Fruit fly (Drosophila melanogaster) whole organism, embryonic: ENCODE results near the gene ca.

Experiments used
- Abd-B ChIP-seq: fragments of 200-800 bp; sonication (Bioruptor generic); optimal IDR thresholded peaks from 2 replicates; lab custom pipeline; 2018; ENCODE audit warnings: missing biosample characterization, mild to moderate bottlenecking, missing genetic modification characterization, moderate library complexity
- Atf-2 ChIP-seq: fragments of 200-800 bp; sonication (Bioruptor generic); optimal IDR thresholded peaks from 2 replicates; lab custom pipeline; 2016; ENCODE audit warnings: missing biosample characterization, missing genetic modification characterization
- Atf6 ChIP-seq: fragments of 200-800 bp; sonication (Bioruptor generic); IDR thresholded peaks from 2 replicates; pipeline ENCODE4 v1.3.6; 2022; ENCODE audit warnings: missing biosample characterization, missing genetic modification characterization
- CG1233 ChIP-seq: fragments of 200-800 bp; sonication (Bioruptor generic); optimal IDR thresholded peaks from 4 replicates; lab custom pipeline; 2018; ENCODE audit warnings: missing biosample characterization, mild to moderate bottlenecking, missing genetic modification characterization
- CG13123 ChIP-seq: fragments of 200-800 bp; sonication (Bioruptor generic); optimal IDR thresholded peaks from 2 replicates; lab custom pipeline; 2016; ENCODE audit warnings: missing biosample characterization, missing genetic modification characterization
- CG14860 ChIP-seq: fragments of 200-800 bp; sonication (Bioruptor generic); IDR thresholded peaks from 3 replicates; pipeline ENCODE4 v1.3.6; 2022; ENCODE audit warnings: missing biosample characterization, missing genetic modification characterization; ENCODE audit not compliant: partially characterized antibody
- CG30020 ChIP-seq: fragments of 200-800 bp; optimal IDR thresholded peaks from 2 replicates; lab custom pipeline; 2019; ENCODE audit warnings: missing biosample characterization, mild to moderate bottlenecking, missing genetic modification characterization, moderate library complexity
- CG31224 ChIP-seq: fragments of 200-800 bp; sonication (Bioruptor generic); IDR thresholded peaks from 2 replicates; pipeline ENCODE4 v1.3.6; 2022; ENCODE audit warnings: missing biosample characterization, missing genetic modification characterization
- CG32772 ChIP-seq: fragments of 200-800 bp; sonication (Bioruptor generic); IDR thresholded peaks from 2 replicates; pipeline ENCODE4 v1.3.6; 2022; ENCODE audit warnings: missing biosample characterization, missing genetic modification characterization
- CG3281 ChIP-seq: fragments of 200-800 bp; sonication (Bioruptor generic); optimal IDR thresholded peaks from 3 replicates; lab custom pipeline; 2017; ENCODE audit warnings: missing biosample characterization, mild to moderate bottlenecking, missing genetic modification characterization
- CG33213 ChIP-seq: fragments of 200-800 bp; sonication (Bioruptor generic); optimal IDR thresholded peaks from 3 replicates; lab custom pipeline; 2016; ENCODE audit warnings: missing biosample characterization, missing genetic modification characterization
- CG34224 ChIP-seq: fragments of 200-800 bp; sonication (Bioruptor generic); IDR thresholded peaks from 3 replicates; pipeline ENCODE4 v1.3.6; 2022; ENCODE audit warnings: missing biosample characterization, missing genetic modification characterization; ENCODE audit not compliant: partially characterized antibody
- CG6791 ChIP-seq: fragments of 200-800 bp; sonication (Bioruptor generic); IDR thresholded peaks from 3 replicates; pipeline ENCODE4 v1.3.6; 2022; ENCODE audit warnings: missing biosample characterization, missing genetic modification characterization; ENCODE audit not compliant: partially characterized antibody
- CG7372 ChIP-seq: fragments of 200-800 bp; sonication (Bioruptor generic); IDR thresholded peaks from 2 replicates; pipeline ENCODE4 v1.3.6; 2022; ENCODE audit warnings: missing biosample characterization, missing genetic modification characterization
- CG7963 ChIP-seq: fragments of 200-800 bp; sonication (Bioruptor generic); IDR thresholded peaks from 3 replicates; pipeline ENCODE4 v1.3.6; 2022; ENCODE audit warnings: missing biosample characterization, missing genetic modification characterization; ENCODE audit not compliant: partially characterized antibody
- Camta ChIP-seq: fragments of 200-800 bp; sonication (Bioruptor generic); optimal IDR thresholded peaks from 2 replicates; lab custom pipeline; 2016; ENCODE audit warnings: missing biosample characterization, missing genetic modification characterization
- D19A ChIP-seq: fragments of 200-800 bp; optimal IDR thresholded peaks from 3 replicates; lab custom pipeline; 2019; ENCODE audit warnings: missing biosample characterization, mild to moderate bottlenecking, missing genetic modification characterization, moderate library complexity
- Drgx ChIP-seq: fragments of 200-800 bp; sonication (Bioruptor generic); IDR thresholded peaks from 2 replicates; pipeline ENCODE4 v1.3.6; 2022; ENCODE audit warnings: missing biosample characterization, missing genetic modification characterization
- E2f1 ChIP-seq: fragments of 200-800 bp; sonication (Bioruptor generic); IDR thresholded peaks from 2 replicates; pipeline ENCODE4 v1.3.6; 2022; ENCODE audit warnings: missing biosample characterization, missing genetic modification characterization
- Gug ChIP-seq: fragments of 200-800 bp; sonication (Bioruptor generic); IDR thresholded peaks from 4 replicates; pipeline ENCODE4 v1.3.6; 2022; ENCODE audit warnings: missing biosample characterization, missing genetic modification characterization
- Hr3 ChIP-seq: fragments of 200-800 bp; sonication (Bioruptor generic); optimal IDR thresholded peaks from 3 replicates; lab custom pipeline; 2016; ENCODE audit warnings: missing biosample characterization, missing genetic modification characterization
- Lhr ChIP-seq: fragments of 200-800 bp; sonication (Bioruptor generic); optimal IDR thresholded peaks from 3 replicates; lab custom pipeline; 2017; ENCODE audit warnings: mild to moderate bottlenecking, missing biosample characterization, missing genetic modification reagents, missing genetic modification characterization
- Max ChIP-seq: fragments of 200-800 bp; sonication (Bioruptor generic); optimal IDR thresholded peaks from 2 replicates; lab custom pipeline; 2016; ENCODE audit warnings: missing biosample characterization, mild to moderate bottlenecking, missing genetic modification characterization
- Meics ChIP-seq: fragments of 200-800 bp; sonication (Bioruptor generic); optimal IDR thresholded peaks from 2 replicates; lab custom pipeline; 2017; ENCODE audit warnings: missing biosample characterization, mild to moderate bottlenecking, missing genetic modification characterization
- Rx ChIP-seq: fragments of 200-800 bp; sonication (Bioruptor generic); IDR thresholded peaks from 2 replicates; pipeline ENCODE4 v1.3.6; 2022; ENCODE audit warnings: missing biosample characterization, missing genetic modification characterization
- Usf ChIP-seq: fragments of 200-800 bp; sonication (Bioruptor generic); optimal IDR thresholded peaks from 2 replicates; lab custom pipeline; 2017; ENCODE audit warnings: missing genotype, missing biosample characterization, missing genetic modification characterization
- Vsx1 ChIP-seq: fragments of 200-800 bp; sonication (Bioruptor generic); optimal IDR thresholded peaks from 2 replicates; lab custom pipeline; 2017; ENCODE audit warnings: missing biosample characterization, mild to moderate bottlenecking, missing genetic modification characterization, missing genetic modification reagents
- amos ChIP-seq: fragments of 200-800 bp; sonication (Bioruptor generic); IDR thresholded peaks from 2 replicates; pipeline ENCODE4 v1.3.6; 2022; ENCODE audit warnings: missing biosample characterization, missing genetic modification characterization; ENCODE audit not compliant: partially characterized antibody
- ash1 ChIP-seq: fragments of 200-800 bp; sonication (Bioruptor generic); optimal IDR thresholded peaks from 2 replicates; lab custom pipeline; 2018; ENCODE audit warnings: missing biosample characterization, mild to moderate bottlenecking, missing genetic modification characterization
- corto ChIP-seq: fragments of 200-800 bp; sonication (Bioruptor generic); optimal IDR thresholded peaks from 2 replicates; lab custom pipeline; 2016; ENCODE audit warnings: missing biosample characterization, mild to moderate bottlenecking, missing genetic modification characterization, moderate library complexity
- dysf ChIP-seq: fragments of 200-800 bp; sonication (Bioruptor generic); IDR thresholded peaks from 3 replicates; pipeline ENCODE4 v1.3.6; 2022; ENCODE audit warnings: missing biosample characterization, missing genetic modification characterization
- emc ChIP-seq: fragments of 200-800 bp; sonication (Bioruptor generic); optimal IDR thresholded peaks from 2 replicates; lab custom pipeline; 2016; ENCODE audit warnings: missing biosample characterization, missing genetic modification characterization
- ems ChIP-seq: fragments of 200-800 bp; sonication (Bioruptor generic); optimal IDR thresholded peaks from 3 replicates; lab custom pipeline; 2016; ENCODE audit warnings: missing biosample characterization, missing genetic modification characterization
- fd102C ChIP-seq: fragments of 200-800 bp; sonication (Bioruptor generic); optimal IDR thresholded peaks from 2 replicates; lab custom pipeline; 2018; ENCODE audit warnings: missing biosample characterization, mild to moderate bottlenecking, missing genetic modification characterization, moderate library complexity
- klu ChIP-seq: fragments of 200-800 bp; sonication (Bioruptor generic); IDR thresholded peaks from 2 replicates; pipeline ENCODE4 v1.3.6; 2022; ENCODE audit warnings: missing biosample characterization, missing genetic modification characterization
- kni ChIP-seq: fragments of 200-800 bp; sonication (Bioruptor generic); optimal IDR thresholded peaks from 3 replicates; lab custom pipeline; 2017; ENCODE audit warnings: mild to moderate bottlenecking, missing biosample characterization, missing genetic modification reagents, missing genetic modification characterization
- lab ChIP-seq: fragments of 200-800 bp; sonication (Bioruptor generic); optimal IDR thresholded peaks from 3 replicates; lab custom pipeline; 2017; ENCODE audit warnings: missing biosample characterization, missing genetic modification characterization, mild to moderate bottlenecking, moderate library complexity, missing genetic modification reagents
- pfk ChIP-seq: fragments of 200-800 bp; sonication (Bioruptor generic); optimal IDR thresholded peaks from 2 replicates; lab custom pipeline; 2018; ENCODE audit warnings: missing biosample characterization, mild to moderate bottlenecking, missing genetic modification characterization, moderate library complexity
- scrt ChIP-seq: fragments of 200-800 bp; sonication (Bioruptor generic); optimal IDR thresholded peaks from 2 replicates; lab custom pipeline; 2018; ENCODE audit warnings: missing biosample characterization, mild to moderate bottlenecking, missing genetic modification characterization, moderate library complexity
- seq ChIP-seq: fragments of 200-800 bp; sonication (Bioruptor generic); IDR thresholded peaks from 2 replicates; pipeline ENCODE4 v1.3.6; 2022; ENCODE audit warnings: missing biosample characterization, missing genetic modification characterization
- sna ChIP-seq: fragments of 200-800 bp; sonication (Bioruptor generic); IDR thresholded peaks from 2 replicates; pipeline ENCODE4 v1.3.6; 2022; ENCODE audit warnings: missing biosample characterization, missing genetic modification characterization; ENCODE audit not compliant: partially characterized antibody
- sqz ChIP-seq: fragments of 200-800 bp; sonication (Bioruptor generic); optimal IDR thresholded peaks from 3 replicates; lab custom pipeline; 2018; ENCODE audit warnings: missing biosample characterization, mild to moderate bottlenecking, missing genetic modification characterization
- sr ChIP-seq: fragments of 200-800 bp; sonication (Bioruptor generic); IDR thresholded peaks from 3 replicates; pipeline ENCODE4 v1.3.6; 2022; ENCODE audit warnings: missing biosample characterization, missing genetic modification characterization
- ssp ChIP-seq: fragments of 200-800 bp; sonication (Bioruptor generic); IDR thresholded peaks from 2 replicates; pipeline ENCODE4 v1.3.6; 2022; ENCODE audit warnings: missing biosample characterization, missing genetic modification characterization
- stwl ChIP-seq: fragments of 200-800 bp; sonication (Bioruptor generic); optimal IDR thresholded peaks from 3 replicates; lab custom pipeline; 2018; ENCODE audit warnings: missing biosample characterization, mild to moderate bottlenecking, missing genetic modification characterization, moderate library complexity
- toy ChIP-seq: fragments of 200-800 bp; sonication (Bioruptor generic); IDR thresholded peaks from 2 replicates; pipeline ENCODE4 v1.3.6; 2022; ENCODE audit warnings: missing biosample characterization, missing genetic modification characterization
- zf30C ChIP-seq: fragments of 200-800 bp; sonication (Bioruptor generic); optimal IDR thresholded peaks from 3 replicates; lab custom pipeline; 2018; ENCODE audit warnings: missing biosample characterization, mild to moderate bottlenecking, missing genetic modification characterization
- zfh1 ChIP-seq: fragments of 200-800 bp; sonication (Bioruptor generic); IDR thresholded peaks from 3 replicates; pipeline ENCODE4 v1.3.6; 2022; ENCODE audit warnings: missing biosample characterization, missing genetic modification characterization

Gene ca

dm6 chr3R:29861432-29862249 lies 55.0 kb downstream of the ca start, which contains the start of the genes CG15514 and RpS8 (continued):
- TF ChIP-seq dysf (GFP tag; lab: Robert Waterston, UW) (peak; percentile 46; the same call in 2 of the 3 replicates), Lhr (peak; percentile 69), CG34224 (GFP tag; lab: Robert Waterston, UW) (no peak), emc (GFP tag; lab: Kevin White, UChicago) (peak; percentile 3), CG30020 (peak; percentile 72), Atf-2 (GFP tag; lab: Kevin White, UChicago) (no peak), ssp (GFP tag; lab: Robert Waterston, UW) (no peak), fd102C (GFP tag; lab: Kevin White, UChicago) (no peak), Vsx1 (GFP tag; lab: Kevin White, UChicago) (no peak), Rx (peak; percentile 24; the same call in 1 of the 2 replicates), ems (GFP tag; lab: Kevin White, UChicago) (no peak), CG3281 (GFP tag; lab: Kevin White, UChicago) (peak; percentile 57), CG1233 (GFP tag; lab: Kevin White, UChicago) (peak; percentile 65), Gug (GFP tag; lab: Robert Waterston, UW) (peak; percentile 11; the same call in 1 of the 4 replicates), Max (peak; percentile 94), Drgx (no peak), zfh1 (GFP tag; lab: Robert Waterston, UW) (peak; percentile 64; the same call in 2 of the 3 replicates), seq (GFP tag; lab: Robert Waterston, UW) (0 out of 2 replicates have a peak, but pooled peaks have one; percentile 10), CG32772 (GFP tag; lab: Robert Waterston, UW) (no peak), CG31224 (0 out of 2 replicates have a peak, but pooled peaks have one; percentile 38), klu (GFP tag; lab: Robert Waterston, UW) (no peak), sr (peak; percentile 10; the same call in 1 of the 3 replicates), amos (GFP tag; lab: Robert Waterston, UW) (no peak), kni (peak; percentile 60), stwl (tag; lab: Kevin White, UChicago) (peak; percentile 35), corto (GFP tag; lab: Kevin White, UChicago) (no peak), CG13123 (GFP tag; lab: Kevin White, UChicago) (no peak), pfk (GFP tag; lab: Kevin White, UChicago) (peak; percentile 51), lab (GFP tag; lab: Kevin White, UChicago) (peak; percentile 84), ash1 (GFP tag; lab: Kevin White, UChicago) (peak; percentile 31), Atf6 (GFP tag; lab: Robert Waterston, UW) (peak; percentile 65), CG14860 (no peak), toy (GFP tag; lab: Robert Waterston, UW) (no peak), CG6791 (no peak), CG7372 (GFP tag; lab: Robert Waterston, UW) (peak; percentile 62), Hr3 (GFP tag; lab: Kevin White, UChicago) (peak; percentile 36), Camta (GFP tag; lab: Kevin White, UChicago) (peak; percentile 24), Usf (GFP tag; lab: Kevin White, UChicago) (peak; percentile 8), Abd-B (no peak), Meics (GFP tag; lab: Kevin White, UChicago) (peak; percentile 82), CG33213 (no peak), zf30C (GFP tag; lab: Kevin White, UChicago) (peak; percentile 14), scrt (peak; percentile 51), D19A (tag; lab: Kevin White, UChicago) (peak; percentile 66), CG7963 (GFP tag; lab: Robert Waterston, UW) (no peak), E2f1 (GFP tag; lab: Robert Waterston, UW) (no peak; the same call in 1 of the 2 replicates), sna (no peak), sqz (GFP tag; lab: Kevin White, UChicago) (no peak)
